Worm (Caenorhabditis elegans): Measurements from ENCODE around the gene srx-51.

Gene srx-51

ce11 chrV:15265814-15266213 is 15.9 kb upstream of the srx-51 start, which contains the start of gene M01B2.13:
M01B2.13 (minus strand) TSS chrV:15265914.
- TF ChIP-seq scrt-1 (GFP tag; IDR thresholded peaks at IDR 0.05), result no peak

- TF ChIP-seq hmg-4 (GFP tag; optimal IDR thresholded peaks at IDR 0.05) (no peak), ama-1 (optimal IDR thresholded peaks at IDR 0.05) (no peak), F13C5.2 (tag; optimal IDR thresholded peaks at IDR 0.05) (no peak), aly-1 (tag; optimal IDR thresholded peaks at IDR 0.05) (no peak), flt-1 (GFP tag; IDR thresholded peaks at IDR 0.05) (no peak), ceh-13 (GFP tag; optimal IDR thresholded peaks at IDR 0.05) (no peak), pes-1 (GFP tag; IDR thresholded peaks at IDR 0.05) (no peak), tbx-37 (GFP tag; conservative IDR thresholded peaks at IDR 0.05) (no peak), B0310.2 (tag; optimal IDR thresholded peaks at IDR 0.05) (no peak), tra-4 (tag; optimal IDR thresholded peaks at IDR 0.05) (no peak), ets-7 (tag; optimal IDR thresholded peaks at IDR 0.05) (no peak), scrt-1 (GFP tag; IDR thresholded peaks at IDR 0.05) (no peak), hnd-1 (tag; optimal IDR thresholded peaks at IDR 0.05) (no peak), sea-1 (GFP tag; conservative IDR thresholded peaks at IDR 0.05) (no peak), hmbx-1 (tag; optimal IDR thresholded peaks at IDR 0.05) (no peak), tbx-11 (GFP tag; IDR thresholded peaks at IDR 0.05) (no peak), ceh-36 (tag; optimal IDR thresholded peaks at IDR 0.05) (no peak)
These were observed 14.3 kb upstream of the srx-51 start, which contains the start of gene T10H4.13 for ce11 chrV:15267405-15267804. T10H4.13 (minus strand) TSS chrV:15267505.

- TF ChIP-seq tbx-11 (GFP tag; IDR thresholded peaks at IDR 0.05) (no peak), scrt-1 (GFP tag; IDR thresholded peaks at IDR 0.05) (no peak), hmbx-1 (tag; optimal IDR thresholded peaks at IDR 0.05) (no peak), ama-1 (optimal IDR thresholded peaks at IDR 0.05) (no peak), pes-1 (GFP tag; IDR thresholded peaks at IDR 0.05) (no peak), hmg-4 (GFP tag; optimal IDR thresholded peaks at IDR 0.05) (no peak), ets-7 (tag; optimal IDR thresholded peaks at IDR 0.05) (no peak), tra-4 (tag; optimal IDR thresholded peaks at IDR 0.05) (no peak), hnd-1 (tag; optimal IDR thresholded peaks at IDR 0.05) (no peak)
These were observed 13.4 kb upstream of the srx-51 start, which contains the start of gene srw-22 for ce11 chrV:15268302-15268701. srw-22 (plus strand) TSS chrV:15268602.

- TF ChIP-seq tbx-37 (GFP tag; conservative IDR thresholded peaks at IDR 0.05) (no peak), F13C5.2 (tag; optimal IDR thresholded peaks at IDR 0.05) (no peak), hmg-4 (GFP tag; optimal IDR thresholded peaks at IDR 0.05) (no peak), tra-4 (tag; optimal IDR thresholded peaks at IDR 0.05) (no peak), ceh-36 (tag; optimal IDR thresholded peaks at IDR 0.05) (no peak)
These were observed 9.4 kb upstream of the srx-51 start, which contains the start of gene T10H4.4 for ce11 chrV:15272263-15272662. T10H4.4 (minus strand) TSS chrV:15272363.

- TF ChIP-seq ets-7 (tag; optimal IDR thresholded peaks at IDR 0.05), result no peak
- TF ChIP-seq hnd-1 (tag; optimal IDR thresholded peaks at IDR 0.05), result no peak
- no peak for TF ChIP-seq F13C5.2 (tag; optimal IDR thresholded peaks at IDR 0.05)
- no peak for TF ChIP-seq ama-1 (optimal IDR thresholded peaks at IDR 0.05)
- no peak for TF ChIP-seq sea-1 (GFP tag; conservative IDR thresholded peaks at IDR 0.05)
- no peak for TF ChIP-seq B0310.2 (tag; optimal IDR thresholded peaks at IDR 0.05)
- TF ChIP-seq scrt-1 (GFP tag; IDR thresholded peaks at IDR 0.05), result no peak
- no peak for TF ChIP-seq ceh-36 (tag; optimal IDR thresholded peaks at IDR 0.05)
- no peak for TF ChIP-seq tra-4 (tag; optimal IDR thresholded peaks at IDR 0.05)
- no peak for TF ChIP-seq hmg-4 (GFP tag; optimal IDR thresholded peaks at IDR 0.05)
- TF ChIP-seq ceh-13 (GFP tag; optimal IDR thresholded peaks at IDR 0.05), result no peak
- TF ChIP-seq flt-1 (GFP tag; IDR thresholded peaks at IDR 0.05), result no peak
- TF ChIP-seq pes-1 (GFP tag; IDR thresholded peaks at IDR 0.05), result no peak
These were observed 6.9 kb upstream of the srx-51 start, which contains the start of gene srw-16 for ce11 chrV:15274757-15275156. srw-16 (minus strand) TSS chrV:15274857.

ce11 chrV:15276915-15277314 is 4.8 kb upstream of the srx-51 start, which contains the start of gene srw-17:
srw-17 (minus strand) TSS chrV:15277015.
- TF ChIP-seq aly-1 (tag; optimal IDR thresholded peaks at IDR 0.05) (no peak), pes-1 (GFP tag; IDR thresholded peaks at IDR 0.05) (no peak), ets-7 (tag; optimal IDR thresholded peaks at IDR 0.05) (no peak), B0310.2 (tag; optimal IDR thresholded peaks at IDR 0.05) (no peak), ceh-36 (tag; optimal IDR thresholded peaks at IDR 0.05) (no peak), scrt-1 (GFP tag; IDR thresholded peaks at IDR 0.05) (no peak)

ce11 chrV:15285984-15286383 is 4.3 kb downstream of the srx-51 start:
- no peak for TF ChIP-seq scrt-1 (GFP tag; IDR thresholded peaks at IDR 0.05)
- TF ChIP-seq ama-1 (optimal IDR thresholded peaks at IDR 0.05), result no peak

ce11 chrV:15287856-15288255 is 6.2 kb downstream of the srx-51 start, which contains the start of gene cyp-34A1:
cyp-34A1 (minus strand) TSS chrV:15287956.
- TF ChIP-seq tra-4 (tag; optimal IDR thresholded peaks at IDR 0.05) (no peak), scrt-1 (GFP tag; IDR thresholded peaks at IDR 0.05) (no peak), F13C5.2 (tag; optimal IDR thresholded peaks at IDR 0.05) (no peak), ceh-13 (GFP tag; optimal IDR thresholded peaks at IDR 0.05) (no peak), B0310.2 (tag; optimal IDR thresholded peaks at IDR 0.05) (no peak), flt-1 (GFP tag; IDR thresholded peaks at IDR 0.05) (no peak), ceh-36 (tag; optimal IDR thresholded peaks at IDR 0.05) (no peak), hnd-1 (tag; optimal IDR thresholded peaks at IDR 0.05) (no peak), ama-1 (optimal IDR thresholded peaks at IDR 0.05) (no peak), aly-1 (tag; optimal IDR thresholded peaks at IDR 0.05) (no peak), sea-1 (GFP tag; conservative IDR thresholded peaks at IDR 0.05) (no peak), pes-1 (GFP tag; IDR thresholded peaks at IDR 0.05) (no peak), hmbx-1 (tag; optimal IDR thresholded peaks at IDR 0.05) (no peak), hmg-4 (GFP tag; optimal IDR thresholded peaks at IDR 0.05) (no peak), tbx-11 (GFP tag; IDR thresholded peaks at IDR 0.05) (no peak), ets-7 (tag; optimal IDR thresholded peaks at IDR 0.05) (no peak), tbx-37 (GFP tag; conservative IDR thresholded peaks at IDR 0.05) (no peak)

All from whole organism, early embryonic.